Worm (Caenorhabditis elegans): ENCODE data around the gene tsp-14.

DNA sequence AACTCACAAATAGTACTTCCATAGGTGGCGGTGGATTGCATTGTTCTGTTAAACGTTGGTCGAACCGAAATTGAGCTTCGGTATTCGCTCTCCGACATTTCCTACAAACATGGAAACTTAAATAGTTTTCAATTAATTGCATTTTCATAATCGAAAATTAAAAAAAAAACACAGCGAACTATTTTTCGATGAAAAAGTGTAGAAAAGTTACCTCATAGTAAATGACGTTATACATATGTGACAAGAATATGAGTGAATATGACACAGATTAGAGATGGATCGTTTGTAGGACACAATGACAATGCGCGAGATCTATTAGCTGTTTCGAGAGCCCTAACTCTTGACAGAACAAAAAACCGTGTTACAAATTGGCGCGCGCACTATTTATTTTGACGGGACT lies 39.1 kb upstream of the tsp-14 start, which contains the start of gene ifa-4:
- TF ChIP-seq nhr-76 (tag; optimal IDR thresholded peaks at IDR 0.05) (no peak), set-16 (GFP tag; IDR thresholded peaks at IDR 0.05) (no peak), unc-39 (tag; optimal IDR thresholded peaks at IDR 0.05) (no peak), nhr-48 (tag; optimal IDR thresholded peaks at IDR 0.05) (no peak), saeg-2 (GFP tag; IDR thresholded peaks at IDR 0.05) (no peak), fos-1 (tag; optimal IDR thresholded peaks at IDR 0.05) (no peak), ztf-11 (tag; optimal IDR thresholded peaks at IDR 0.05) (no peak), ama-1 (optimal IDR thresholded peaks at IDR 0.05) (no peak), egl-27 (tag; optimal IDR thresholded peaks at IDR 0.05) (no peak), R02D3.7 (tag; optimal IDR thresholded peaks at IDR 0.05) (no peak), dmd-6 (GFP tag; IDR thresholded peaks at IDR 0.05) (no peak), tag-97 (GFP tag; IDR thresholded peaks at IDR 0.05) (no peak), aly-2 (tag; optimal IDR thresholded peaks at IDR 0.05) (no peak), egl-43 (GFP tag; IDR thresholded peaks at IDR 0.05) (no peak)
